Worm (Caenorhabditis elegans) whole organism, midembryonic: ENCODE measurements around the gene arx-4.

Experiments
- klf-2 ChIP-seq: fragments of 200-800 bp; sonication (Bioruptor generic); conservative IDR thresholded peaks from 2 replicates; pipeline ENCODE4 v1.3.6; 2022; ENCODE audit warnings: missing genetic modification reagents, missing genetic modification characterization, missing compliant biosample characterization
- ref-1 ChIP-seq: fragments of 200-800 bp; sonication (Bioruptor generic); conservative IDR thresholded peaks from 2 replicates; pipeline ENCODE4 v1.3.6; 2022; ENCODE audit warnings: missing genetic modification reagents, missing genetic modification characterization, missing compliant biosample characterization
- ztf-29 ChIP-seq: fragments of 200-800 bp; sonication (Bioruptor generic); IDR thresholded peaks from 2 replicates; pipeline ENCODE4 v1.3.6; 2022; ENCODE audit warnings: missing genetic modification reagents, missing genetic modification characterization, missing compliant biosample characterization

ce11 chrIII:896904-897303, 34.8 kb downstream of the arx-4 start:
- TF ChIP-seq klf-2 (GFP tag; lab: Robert Waterston, UW) (no peak), ref-1 (GFP tag; lab: Robert Waterston, UW) (no peak), ztf-29 (GFP tag; lab: Robert Waterston, UW) (no peak)
